Worm (Caenorhabditis elegans): ENCODE data around the gene R03G8.1.

DNA sequence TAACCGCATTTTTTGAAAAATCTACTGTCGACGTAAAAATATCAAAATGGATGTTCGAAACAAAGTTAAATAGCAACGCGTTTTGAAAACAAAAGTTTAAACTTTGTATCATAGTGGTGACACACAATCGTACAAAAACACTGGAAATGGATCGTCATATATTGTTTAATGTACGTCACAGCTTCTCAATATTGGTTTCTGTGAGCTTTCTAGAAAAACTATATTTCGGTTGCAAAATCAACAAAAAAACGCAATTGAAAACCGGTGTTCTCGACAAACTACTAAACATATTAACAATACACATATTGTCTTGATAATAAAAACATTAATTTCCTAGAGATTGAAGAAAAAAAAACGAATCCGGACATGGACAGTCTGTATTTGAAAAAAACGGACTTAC lies 16.0 kb downstream of the R03G8.1 start, which contains the start of gene R03G8.6:
- no peak for TF ChIP-seq ztf-23 (GFP tag; IDR thresholded peaks at IDR 0.05)
- TF ChIP-seq tab-1 (GFP tag; IDR thresholded peaks at IDR 0.05) = no peak
- no peak for TF ChIP-seq flt-1 (GFP tag; IDR thresholded peaks at IDR 0.05)
- TF ChIP-seq ref-1 (GFP tag; conservative IDR thresholded peaks at IDR 0.05) = no peak
- no peak for TF ChIP-seq T22C8.4 (GFP tag; IDR thresholded peaks at IDR 0.05)
- no peak for TF ChIP-seq med-1 (GFP tag; optimal IDR thresholded peaks at IDR 0.05; ENCODE audit: insufficient read depth)
- TF ChIP-seq cog-1 (tag; optimal IDR thresholded peaks at IDR 0.05) = no peak
- no peak for TF ChIP-seq klf-2 (GFP tag; conservative IDR thresholded peaks at IDR 0.05)

All from whole organism, midembryonic.